Fruit fly (Drosophila melanogaster) Kc167 (cell line): ENCODE data around the gene CG14095.
"Not testable (repeated sequence)": the region's sequence is repeated elsewhere in the genome, so short reads cannot be mapped to it uniquely, and the experiment has no call there.

Experiments used
- Myc ChIP-seq: fragments of >200 bp; optimal IDR thresholded peaks from 2 replicates; lab custom pipeline; 2017; ENCODE audit warnings: missing external identifiers
- Sin3A ChIP-seq: fragments of >200 bp; optimal IDR thresholded peaks from 2 replicates; lab custom pipeline; 2018; ENCODE audit warnings: missing external identifiers
- h ChIP-seq: fragments of >200 bp; optimal IDR thresholded peaks from 3 replicates; lab custom pipeline; 2018; ENCODE audit warnings: missing external identifiers
- insv ChIP-seq: fragments of >200 bp; optimal IDR thresholded peaks from 3 replicates; lab custom pipeline; 2018; ENCODE audit warnings: missing external identifiers
- psq ChIP-seq: fragments of >200 bp; optimal IDR thresholded peaks from 2 replicates; lab custom pipeline; 2017; ENCODE audit warnings: missing external identifiers
- ttk ChIP-seq: sonication (Bioruptor generic); optimal IDR thresholded peaks from 2 replicates; lab custom pipeline; 2017; ENCODE audit warnings: missing external identifiers

The CG14095 gene

DNA sequence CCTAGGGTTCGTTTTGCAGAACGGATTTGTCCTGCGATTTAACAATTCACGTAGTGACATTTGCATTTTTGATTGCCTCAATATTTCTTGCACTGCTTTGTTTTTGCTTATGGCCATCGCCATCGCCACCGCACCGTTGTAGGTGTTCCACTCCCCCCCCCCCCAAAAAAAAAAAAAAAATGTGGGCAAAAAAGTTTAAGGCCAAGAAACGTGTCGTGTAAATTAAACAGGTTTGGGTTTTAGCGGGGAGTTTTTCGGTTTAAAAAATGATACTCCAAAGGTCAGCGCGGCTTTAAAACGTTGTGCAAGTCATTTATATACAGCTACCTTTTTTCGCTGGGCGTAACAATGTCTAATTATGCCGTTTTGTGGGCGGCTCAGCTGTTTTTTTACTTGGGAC is 16.6 kb upstream of the CG14095 start:
- no peak for TF ChIP-seq Sin3A
- no peak for TF ChIP-seq psq (lab: Kevin White, UChicago)
- TF ChIP-seq h (lab: Kevin White, UChicago), result no peak
- TF ChIP-seq ttk (lab: Kevin White, UChicago), result no peak
- no peak for TF ChIP-seq Myc (lab: Kevin White, UChicago)
- TF ChIP-seq insv, result no peak

DNA sequence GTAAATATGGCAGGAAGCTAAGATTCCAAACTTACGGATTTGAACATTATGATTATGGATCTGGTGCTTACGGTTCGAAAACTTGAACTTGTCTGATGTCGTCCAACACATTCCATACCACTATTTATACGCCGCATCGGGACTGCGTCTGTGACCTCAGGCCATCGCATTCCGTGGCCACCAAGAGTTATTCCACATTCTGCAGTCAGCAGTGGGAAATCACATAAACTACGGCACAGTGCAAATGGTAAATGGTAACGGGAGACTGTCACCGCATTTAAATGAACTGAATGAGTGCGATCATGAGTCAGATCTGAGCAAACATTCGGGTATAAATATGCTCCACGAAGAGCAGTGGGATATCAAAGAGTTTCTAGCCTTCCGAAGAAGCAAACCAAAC is 10.9 kb upstream of the CG14095 start, which contains the start of the genes CG18294 and CG32213:
Gene CG18294, minus strand, starts transcription at position 101 of the 400 bp plus-strand sequence.
Gene CG32213, plus strand, starts transcription at position 362 of the 400 bp plus-strand sequence.
- TF ChIP-seq h (lab: Kevin White, UChicago); Sin3A; psq (lab: Kevin White, UChicago): not testable (repeated sequence)

DNA sequence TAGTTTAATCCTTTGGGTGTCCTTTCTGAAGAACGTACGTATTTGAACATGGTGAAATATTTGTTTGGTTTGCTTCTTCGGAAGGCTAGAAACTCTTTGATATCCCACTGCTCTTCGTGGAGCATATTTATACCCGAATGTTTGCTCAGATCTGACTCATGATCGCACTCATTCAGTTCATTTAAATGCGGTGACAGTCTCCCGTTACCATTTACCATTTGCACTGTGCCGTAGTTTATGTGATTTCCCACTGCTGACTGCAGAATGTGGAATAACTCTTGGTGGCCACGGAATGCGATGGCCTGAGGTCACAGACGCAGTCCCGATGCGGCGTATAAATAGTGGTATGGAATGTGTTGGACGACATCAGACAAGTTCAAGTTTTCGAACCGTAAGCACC is 7.6 kb upstream of the CG14095 start, which contains the start of the genes 825-Oak and CG12519:
Gene 825-Oak, minus strand, starts transcription at position 101 of the 400 bp plus-strand sequence.
Gene CG12519, plus strand, starts transcription at position 364 of the 400 bp plus-strand sequence.
- TF ChIP-seq Sin3A; psq (lab: Kevin White, UChicago); insv: not testable (repeated sequence)

DNA sequence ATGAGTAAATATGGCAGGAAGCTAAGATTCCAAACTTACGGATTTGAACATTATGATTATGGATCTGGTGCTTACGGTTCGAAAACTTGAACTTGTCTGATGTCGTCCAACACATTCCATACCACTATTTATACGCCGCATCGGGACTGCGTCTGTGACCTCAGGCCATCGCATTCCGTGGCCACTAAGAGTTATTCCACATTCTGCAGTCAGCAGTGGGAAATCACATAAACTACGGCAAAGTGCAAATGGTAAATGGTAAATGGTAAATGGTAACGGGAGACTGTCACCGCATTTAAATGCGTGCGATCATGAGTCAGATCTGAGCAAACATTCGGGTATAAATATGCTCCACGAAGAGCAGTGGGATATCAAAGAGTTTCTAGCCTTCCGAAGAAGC is 2.4 kb upstream of the CG14095 start, which contains the start of the genes CG14096 and CG32214:
Gene CG14096, minus strand, starts transcription at position 101 of the 400 bp plus-strand sequence.
Gene CG32214, plus strand, starts transcription at position 368 of the 400 bp plus-strand sequence.
- TF ChIP-seq insv; Myc (lab: Kevin White, UChicago); ttk (lab: Kevin White, UChicago): not testable (repeated sequence)

DNA sequence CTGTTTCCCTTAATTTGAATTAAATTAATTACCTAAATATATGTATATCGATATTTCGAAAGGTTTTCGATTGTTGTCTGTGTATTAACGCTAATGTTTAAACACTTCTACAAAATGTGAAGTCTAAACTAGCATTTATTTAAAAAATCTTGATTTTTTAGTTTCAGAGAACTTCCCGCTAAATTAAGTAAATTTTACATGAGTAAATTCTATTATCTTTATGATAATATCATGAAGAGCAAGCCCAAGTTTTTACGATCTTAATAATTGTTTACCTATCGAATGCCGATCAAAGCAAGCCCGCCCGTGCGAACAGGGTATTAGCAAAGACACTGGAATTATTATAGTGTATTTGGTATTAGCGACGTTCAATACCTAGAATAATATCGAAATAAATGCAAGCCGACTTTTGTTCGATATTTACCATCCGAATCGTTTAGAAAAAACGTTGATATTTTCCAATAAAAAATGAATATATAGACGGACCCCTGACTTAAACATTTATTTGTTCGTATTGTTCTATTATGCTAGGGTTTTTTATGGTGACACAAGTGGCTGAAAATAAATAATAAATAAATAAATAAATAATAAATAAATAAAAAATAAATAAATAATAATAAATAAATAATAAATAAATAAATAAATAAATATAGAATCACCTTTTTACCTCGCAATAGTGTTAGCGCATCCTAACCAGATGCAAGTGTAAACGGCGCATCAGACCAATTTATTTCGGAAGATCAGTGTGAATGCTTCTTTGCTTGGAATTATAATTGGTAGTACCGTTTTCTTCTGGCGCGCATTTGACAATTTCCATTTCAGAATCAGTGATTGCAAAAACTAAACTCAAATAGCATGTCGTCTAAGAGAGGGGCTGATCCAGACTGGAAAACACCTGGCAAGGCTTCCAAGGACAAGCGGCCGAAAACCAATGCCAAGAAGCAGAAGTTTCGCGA is 17.9 kb downstream of the CG14095 start, which contains the start of the genes CG33062 and Chd3:
Gene CG33062, minus strand, starts transcription at position 51 of the 956 bp plus-strand sequence.
Gene Chd3, plus strand, starts transcription at position 780 of the 956 bp plus-strand sequence.
- TF ChIP-seq psq (lab: Kevin White, UChicago) (no peak), ttk (lab: Kevin White, UChicago) (no peak), insv (no peak), Myc (lab: Kevin White, UChicago) (no peak), Sin3A (no peak)

DNA sequence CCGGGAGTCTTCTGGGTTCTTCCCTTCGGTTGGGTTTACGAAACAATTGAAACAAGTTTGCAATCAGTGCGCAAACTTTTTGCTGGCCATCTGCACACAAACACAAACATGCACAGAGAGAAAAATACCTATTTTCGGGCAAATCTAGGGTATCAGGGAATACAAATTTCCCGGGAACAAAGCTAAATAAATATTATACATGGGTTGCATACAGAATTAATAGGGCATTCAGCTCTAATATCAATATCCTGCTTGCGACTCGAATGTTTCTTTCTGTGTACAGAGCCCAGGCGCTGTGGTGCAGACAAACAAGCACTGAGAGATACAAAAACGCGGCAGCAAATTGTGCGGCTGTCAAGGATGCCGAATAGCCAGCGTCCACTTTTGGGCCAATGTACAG is 20.5 kb downstream of the CG14095 start:
- TF ChIP-seq h (lab: Kevin White, UChicago), result no peak
- no peak for TF ChIP-seq insv
- TF ChIP-seq Sin3A, result no peak
- TF ChIP-seq Myc (lab: Kevin White, UChicago), result no peak
- no peak for TF ChIP-seq ttk (lab: Kevin White, UChicago)
- TF ChIP-seq psq (lab: Kevin White, UChicago), result no peak

DNA sequence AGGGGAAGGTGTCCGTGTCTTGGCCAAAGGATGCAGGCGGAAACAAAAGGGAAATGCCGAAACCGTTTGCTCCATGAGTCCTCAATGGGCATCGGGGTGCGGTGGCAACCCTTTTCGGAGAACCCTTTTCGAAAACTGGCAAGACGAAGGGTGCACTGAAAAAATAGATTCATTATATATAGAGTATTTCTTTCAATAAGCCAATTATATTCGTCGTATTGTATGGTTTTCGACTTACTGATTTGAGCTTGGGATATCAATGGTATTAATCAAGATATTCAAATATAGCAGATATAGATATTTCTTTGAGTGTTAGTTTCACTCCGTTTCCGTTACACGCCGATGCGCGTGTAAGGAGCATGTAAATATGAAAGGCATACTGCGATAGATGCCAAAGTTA is 22.3 kb downstream of the CG14095 start:
- TF ChIP-seq h (lab: Kevin White, UChicago) (no peak), Myc (lab: Kevin White, UChicago) (no peak)
